Fruit fly (Drosophila melanogaster) whole organism, prepupa: ENCODE data around the gene CG4615.
A peak's percentile ranks its signal among the peaks of the same experiment; 100 is the strongest.

ENCODE experiments used
- CG10669 ChIP-seq: fragments of 200-800 bp; sonication (Bioruptor generic); optimal IDR thresholded peaks from 3 replicates; lab custom pipeline; 2018; ENCODE audit warnings: missing biosample characterization, mild to moderate bottlenecking, missing genetic modification characterization, moderate library complexity
- CG11294 ChIP-seq: fragments of 200-800 bp; sonication (Bioruptor generic); IDR thresholded peaks from 2 replicates; pipeline ENCODE4 v1.3.6; 2022; ENCODE audit warnings: missing biosample characterization, missing genetic modification characterization
- CG11762 ChIP-seq: fragments of 200-800 bp; sonication (Bioruptor generic); optimal IDR thresholded peaks from 3 replicates; lab custom pipeline; 2016; ENCODE audit warnings: missing biosample characterization, missing genetic modification characterization; ENCODE audit not compliant: insufficient read depth
- CG15336 ChIP-seq: fragments of 200-800 bp; sonication (Bioruptor generic); IDR thresholded peaks from 2 replicates; pipeline ENCODE4 v1.3.6; 2022; ENCODE audit warnings: missing biosample characterization, missing genetic modification characterization
- CG1621 ChIP-seq: fragments of 200-800 bp; sonication (Bioruptor generic); optimal IDR thresholded peaks from 3 replicates; lab custom pipeline; 2018; ENCODE audit warnings: missing biosample characterization, mild to moderate bottlenecking, missing genetic modification characterization
- CG3032 ChIP-seq: fragments of 200-800 bp; optimal IDR thresholded peaks from 2 replicates; lab custom pipeline; 2019; ENCODE audit warnings: missing biosample characterization, mild to moderate bottlenecking, missing genetic modification characterization, moderate library complexity
- CG32006 ChIP-seq: fragments of 200-800 bp; sonication (Bioruptor generic); optimal IDR thresholded peaks from 3 replicates; lab custom pipeline; 2017; ENCODE audit warnings: missing biosample characterization, mild to moderate bottlenecking, missing genetic modification characterization
- CG34406 ChIP-seq: fragments of 200-800 bp; sonication (Bioruptor generic); optimal IDR thresholded peaks from 3 replicates; lab custom pipeline; 2016; ENCODE audit warnings: missing biosample characterization, missing genetic modification characterization
- CG6163 ChIP-seq: fragments of 200-800 bp; sonication (Bioruptor generic); IDR thresholded peaks from 3 replicates; pipeline ENCODE4 v1.3.6; 2022; ENCODE audit warnings: missing biosample characterization, missing genetic modification characterization
- CG6792 ChIP-seq: fragments of 200-800 bp; sonication (Bioruptor generic); optimal IDR thresholded peaks from 3 replicates; lab custom pipeline; 2016; ENCODE audit warnings: missing biosample characterization, missing genetic modification characterization
- CG6808 ChIP-seq: fragments of 200-800 bp; sonication (Bioruptor generic); optimal IDR thresholded peaks from 3 replicates; lab custom pipeline; 2017; ENCODE audit warnings: missing biosample characterization, missing genetic modification characterization, mild to moderate bottlenecking, moderate library complexity, missing genetic modification reagents
- CG6854 ChIP-seq: fragments of 200-800 bp; sonication (Bioruptor generic); optimal IDR thresholded peaks from 2 replicates; lab custom pipeline; 2017; ENCODE audit warnings: missing biosample characterization, mild to moderate bottlenecking, missing genetic modification characterization
- CG9139 ChIP-seq: fragments of 200-800 bp; sonication (Bioruptor generic); optimal IDR thresholded peaks from 3 replicates; lab custom pipeline; 2017; ENCODE audit warnings: missing biosample characterization, mild to moderate bottlenecking, missing genetic modification characterization
- Eip78C ChIP-seq: fragments of 200-800 bp; sonication (Bioruptor generic); peaks from one replicate; lab custom pipeline; 2016; ENCODE audit warnings: missing biosample characterization, missing genetic modification characterization
- Ets21C ChIP-seq: fragments of 200-800 bp; sonication (Bioruptor generic); optimal IDR thresholded peaks from 3 replicates; lab custom pipeline; 2016; ENCODE audit warnings: missing biosample characterization, missing genetic modification characterization
- Gug ChIP-seq: fragments of 200-800 bp; sonication (Bioruptor generic); IDR thresholded peaks from 2 replicates; pipeline ENCODE4 v1.3.6; 2022; ENCODE audit warnings: missing biosample characterization, missing genetic modification characterization
- Hr39 ChIP-seq: fragments of 200-800 bp; sonication (Bioruptor generic); optimal IDR thresholded peaks from 2 replicates; lab custom pipeline; 2016; ENCODE audit warnings: missing biosample characterization, missing genetic modification characterization
- Lpt ChIP-seq: fragments of 200-800 bp; sonication (Bioruptor generic); optimal IDR thresholded peaks from 3 replicates; lab custom pipeline; 2016; ENCODE audit warnings: missing biosample characterization, missing genetic modification characterization
- Sox102F ChIP-seq: fragments of 200-800 bp; sonication (Bioruptor generic); optimal IDR thresholded peaks from 2 replicates; lab custom pipeline; 2016; ENCODE audit warnings: missing biosample characterization, mild to moderate bottlenecking, missing genetic modification characterization
- Sox14 ChIP-seq: fragments of 200-800 bp; sonication (Bioruptor generic); optimal IDR thresholded peaks from 3 replicates; lab custom pipeline; 2016; ENCODE audit warnings: missing biosample characterization, missing genetic modification characterization
- achi ChIP-seq: fragments of 200-800 bp; sonication (Bioruptor generic); optimal IDR thresholded peaks from 3 replicates; lab custom pipeline; 2016; ENCODE audit warnings: missing biosample characterization, missing genetic modification characterization
- dac ChIP-seq: fragments of 200-800 bp; sonication (Bioruptor generic); optimal IDR thresholded peaks from 2 replicates; lab custom pipeline; 2017; ENCODE audit warnings: missing biosample characterization, mild to moderate bottlenecking, missing genetic modification characterization
- dsx ChIP-seq: fragments of 200-800 bp; optimal IDR thresholded peaks from 3 replicates; lab custom pipeline; 2019; ENCODE audit warnings: missing biosample characterization, mild to moderate bottlenecking, missing genetic modification characterization, moderate library complexity; ENCODE audit not compliant: poor library complexity, severe bottlenecking
- eg ChIP-seq: fragments of 200-800 bp; sonication (Bioruptor generic); IDR thresholded peaks from 3 replicates; pipeline ENCODE4 v1.3.6; 2022; ENCODE audit warnings: missing biosample characterization, missing genetic modification characterization
- esn ChIP-seq: fragments of 200-800 bp; sonication (Bioruptor generic); optimal IDR thresholded peaks from 2 replicates; lab custom pipeline; 2016; ENCODE audit warnings: missing biosample characterization, mild to moderate bottlenecking, missing genetic modification characterization, moderate library complexity
- fkh ChIP-seq: fragments of 200-800 bp; sonication (Bioruptor generic); optimal IDR thresholded peaks from 3 replicates; lab custom pipeline; 2017; ENCODE audit warnings: missing biosample characterization, mild to moderate bottlenecking, missing genetic modification characterization, moderate library complexity
- net ChIP-seq: fragments of 200-800 bp; sonication (Bioruptor generic); optimal IDR thresholded peaks from 3 replicates; lab custom pipeline; 2016; ENCODE audit warnings: missing biosample characterization, missing genetic modification characterization
- ss ChIP-seq, 2 experiments: fragments of 200-800 bp; sonication (Bioruptor generic); optimal IDR thresholded peaks; 2 replicates in 1 of 2; 3 replicates in 1 of 2; lab custom pipeline; 2017 to 2018; ENCODE audit warnings: mild to moderate bottlenecking in 2 of 2, missing biosample characterization in 2 of 2, missing genetic modification characterization in 2 of 2, moderate library complexity in 1 of 2
- svp ChIP-seq: fragments of 200-800 bp; sonication (Bioruptor generic); peaks from one replicate; lab custom pipeline; 2016; ENCODE audit warnings: missing biosample characterization, missing genetic modification characterization
- vri ChIP-seq: fragments of 200-800 bp; sonication (Bioruptor generic); optimal IDR thresholded peaks from 3 replicates; lab custom pipeline; 2016; ENCODE audit warnings: missing biosample characterization, mild to moderate bottlenecking, missing genetic modification characterization

CG4615 gene

dm6 chrX:7117729-7118128 is 15.6 kb upstream of the CG4615 start (continued):
- TF ChIP-seq CG15336 (GFP tag; lab: Robert Waterston, UW): no peak
- TF ChIP-seq eg: no peak
- no peak for TF ChIP-seq Sox102F (GFP tag; lab: Kevin White, UChicago)
- TF ChIP-seq CG3032 (tag; lab: Kevin White, UChicago): peak; percentile 38
- TF ChIP-seq CG6163 (GFP tag; lab: Robert Waterston, UW): 0 out of 3 replicates have a peak, but pooled peaks have one; percentile 28
- peak; percentile 34 for TF ChIP-seq CG10669 (GFP tag; lab: Kevin White, UChicago)
- no peak for TF ChIP-seq Gug (GFP tag; lab: Robert Waterston, UW)
- TF ChIP-seq Hr39 (GFP tag; lab: Kevin White, UChicago): peak; percentile 0
- TF ChIP-seq CG9139 (GFP tag; lab: Kevin White, UChicago): no peak

DNA sequence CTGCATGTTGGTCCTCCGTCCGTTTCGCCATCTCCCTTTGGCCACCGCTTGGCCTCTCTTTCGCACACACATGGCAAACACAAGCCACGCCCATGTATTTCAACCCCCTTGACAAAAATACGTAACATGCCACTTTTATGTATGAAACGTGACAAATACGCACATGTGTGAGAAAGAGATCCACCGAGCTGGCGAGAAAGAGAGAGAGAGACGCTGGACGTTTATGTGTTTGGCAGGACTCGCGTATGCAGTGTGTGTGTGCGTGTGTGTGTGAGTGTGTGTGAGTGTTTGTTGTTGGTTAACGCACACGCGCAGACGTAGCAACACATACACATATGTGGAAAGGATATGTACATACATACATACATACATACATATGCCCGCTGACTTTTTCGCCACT is 8.8 kb upstream of the CG4615 start:
- TF ChIP-seq CG15336 (GFP tag; lab: Robert Waterston, UW): no peak
- no peak for TF ChIP-seq CG11294 (GFP tag; lab: Robert Waterston, UW)
- TF ChIP-seq dac (GFP tag; lab: Kevin White, UChicago): no peak
- no peak for TF ChIP-seq CG6163 (GFP tag; lab: Robert Waterston, UW)

DNA sequence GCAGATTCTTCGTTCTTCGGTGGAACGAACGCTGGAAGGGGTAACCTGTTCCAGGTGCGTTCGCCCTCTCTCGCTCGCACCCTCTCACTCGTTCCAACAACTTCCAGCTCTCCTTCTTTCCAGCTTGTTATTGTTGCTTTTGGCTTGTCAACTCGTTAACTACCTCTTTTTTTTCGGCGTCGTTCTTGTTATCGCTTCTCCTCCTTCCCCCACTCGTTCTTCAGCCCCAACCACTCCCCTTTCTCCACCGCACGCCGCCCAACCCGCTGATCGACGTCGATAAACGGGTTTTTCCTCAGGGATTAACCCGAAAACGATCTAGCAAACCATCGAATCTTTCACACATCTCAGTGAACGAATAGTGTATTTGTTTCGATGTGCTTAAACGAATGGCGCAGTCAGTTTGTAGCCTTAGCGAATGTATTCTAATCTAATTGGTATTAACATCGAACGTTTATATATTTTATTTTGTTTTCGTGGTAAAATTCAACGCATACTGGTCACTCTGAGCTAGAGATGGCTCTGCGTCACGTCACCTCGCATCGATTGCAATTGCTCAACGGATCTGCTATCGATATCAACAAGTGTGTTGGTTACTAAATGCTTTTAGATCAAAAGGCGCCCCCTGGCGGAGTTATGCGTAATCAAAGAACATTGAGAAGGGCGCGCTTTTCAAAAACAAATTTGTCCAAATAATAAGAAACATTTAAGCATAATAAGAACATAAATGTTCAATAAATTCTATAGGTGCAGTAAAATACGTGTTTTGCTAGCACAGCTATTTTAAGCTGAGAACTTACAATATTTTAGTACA is 7.9 kb upstream of the CG4615 start, which contains the start of gene fz4:
TSS of gene fz4 (minus strand) at position 529 of the 814 bp plus-strand sequence.
- TF ChIP-seq CG10669 (GFP tag; lab: Kevin White, UChicago) (no peak), CG3032 (tag; lab: Kevin White, UChicago) (no peak), eg (peak; percentile 37; the same call in 1 of the 3 replicates), svp (GFP tag; lab: Kevin White, UChicago) (peak; percentile 57), fkh (peak; percentile 30), CG6792 (GFP tag; lab: Kevin White, UChicago) (no peak), Ets21C (GFP tag; lab: Kevin White, UChicago) (no peak), dsx (GFP tag; lab: Kevin White, UChicago) (no peak), CG9139 (GFP tag; lab: Kevin White, UChicago) (peak; percentile 9), CG11762 (GFP tag; lab: Kevin White, UChicago) (no peak), CG6854 (GFP tag; lab: Kevin White, UChicago) (peak; percentile 23), Sox14 (GFP tag; lab: Kevin White, UChicago) (peak; percentile 30), Eip78C (peak; percentile 42), net (GFP tag; lab: Kevin White, UChicago) (no peak), CG1621 (no peak), esn (GFP tag; lab: Kevin White, UChicago) (peak; percentile 27), dac (GFP tag; lab: Kevin White, UChicago) (no peak), CG15336 (GFP tag; lab: Robert Waterston, UW) (no peak), vri (GFP tag; lab: Kevin White, UChicago) (no peak), CG6163 (GFP tag; lab: Robert Waterston, UW) (peak; percentile 26), Lpt (GFP tag; lab: Kevin White, UChicago) (peak; percentile 8), CG32006 (GFP tag; lab: Kevin White, UChicago) (no peak), ss (GFP tag; optimal IDR thresholded peaks at IDR 0.05; lab: Kevin White, UChicago) (peak; percentile 64 to 67), CG6808 (GFP tag; lab: Kevin White, UChicago) (peak; percentile 19), achi (GFP tag; lab: Kevin White, UChicago) (no peak), CG34406 (no peak)

DNA sequence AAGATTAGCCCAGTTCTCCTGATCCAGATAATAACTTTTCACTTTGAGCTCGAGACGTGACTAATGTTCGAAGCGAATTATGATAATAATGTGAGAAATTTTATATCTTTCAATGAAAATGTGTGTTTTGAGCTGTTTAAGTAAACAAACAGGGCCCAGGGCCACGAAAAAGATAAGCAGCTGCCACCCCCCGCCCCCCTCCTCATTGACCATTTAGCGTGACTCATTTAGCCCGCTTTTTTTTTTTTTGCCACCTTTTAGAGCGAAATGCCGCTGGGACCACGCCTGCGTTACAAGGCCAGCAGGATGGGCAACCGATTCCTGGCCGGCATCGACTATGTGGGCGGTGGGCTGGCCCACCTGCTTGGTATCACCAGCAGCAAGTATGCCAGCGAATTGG is 3.4 kb upstream of the CG4615 start:
- TF ChIP-seq net (GFP tag; lab: Kevin White, UChicago): no peak
- peak; percentile 62 for TF ChIP-seq fkh
